Worm (Caenorhabditis elegans) whole organism, late embryonic: ENCODE measurements around the gene srlf-36.

Experiments
- F13H6.1 ChIP-seq: sonication (generic microtip); optimal IDR thresholded peaks from 2 replicates; lab custom pipeline; 2016; ENCODE audit warnings: missing genetic modification characterization, missing compliant biosample characterization
- K02D7.2 ChIP-seq: sonication (generic microtip); optimal IDR thresholded peaks from 2 replicates; lab custom pipeline; 2017; ENCODE audit warnings: mild to moderate bottlenecking, missing genetic modification characterization, missing compliant biosample characterization
- K09A11.1 ChIP-seq: sonication (generic microtip); optimal IDR thresholded peaks from 2 replicates; lab custom pipeline; 2017; ENCODE audit warnings: antibody characterized with exemption, mild to moderate bottlenecking, missing genetic modification characterization, missing compliant biosample characterization; ENCODE audit not compliant: insufficient read depth
- T23F11.4 ChIP-seq: fragments of 200-800 bp; sonication (Bioruptor generic); optimal IDR thresholded peaks from 2 replicates; lab custom pipeline; 2018; ENCODE audit warnings: mild to moderate bottlenecking, missing genetic modification characterization, missing compliant biosample characterization
- ama-1 ChIP-seq: fragments of 150-350 bp; optimal IDR thresholded peaks from 2 replicates; lab custom pipeline; 2014
- ceh-14 ChIP-seq: sonication (generic microtip); optimal IDR thresholded peaks from 2 replicates; lab custom pipeline; 2016; ENCODE audit warnings: missing genotype, missing genetic modification characterization, missing compliant biosample characterization
- ceh-2 ChIP-seq: sonication (generic microtip); optimal IDR thresholded peaks from 2 replicates; lab custom pipeline; 2016; ENCODE audit warnings: missing genotype, missing genetic modification characterization, missing compliant biosample characterization
- ceh-22 ChIP-seq: sonication (generic microtip); optimal IDR thresholded peaks from 2 replicates; lab custom pipeline; 2017; ENCODE audit warnings: missing biosample characterization, missing genetic modification characterization
- ceh-31 ChIP-seq: sonication (generic microtip); optimal IDR thresholded peaks from 2 replicates; lab custom pipeline; 2016; ENCODE audit warnings: missing genetic modification characterization, missing compliant biosample characterization
- ceh-48 ChIP-seq: sonication (generic microtip); optimal IDR thresholded peaks from 2 replicates; lab custom pipeline; 2016; ENCODE audit warnings: missing genetic modification characterization, inconsistent platforms, missing compliant biosample characterization
- dve-1 ChIP-seq: sonication (generic microtip); optimal IDR thresholded peaks from 2 replicates; lab custom pipeline; 2017; ENCODE audit warnings: antibody characterized with exemption, mild to moderate bottlenecking, missing genetic modification characterization, missing compliant biosample characterization
- eyg-1 ChIP-seq: sonication (generic microtip); optimal IDR thresholded peaks from 2 replicates; lab custom pipeline; 2016; ENCODE audit warnings: missing genotype, missing genetic modification characterization, missing compliant biosample characterization
- fax-1 ChIP-seq: sonication (generic microtip); optimal IDR thresholded peaks from 2 replicates; lab custom pipeline; 2016; ENCODE audit warnings: missing genotype, missing genetic modification characterization, missing compliant biosample characterization
- hlh-13 ChIP-seq: fragments of 200-800 bp; sonication (Bioruptor generic); optimal IDR thresholded peaks from 2 replicates; lab custom pipeline; 2018; ENCODE audit warnings: mild to moderate bottlenecking, missing genetic modification characterization, missing compliant biosample characterization
- hlh-6 ChIP-seq: sonication (generic microtip); optimal IDR thresholded peaks from 2 replicates; lab custom pipeline; 2016; ENCODE audit warnings: missing genotype, missing genetic modification characterization, missing compliant biosample characterization
- hlh-8 ChIP-seq: sonication (generic microtip); optimal IDR thresholded peaks from 2 replicates; lab custom pipeline; 2016; ENCODE audit warnings: missing genotype, missing genetic modification characterization, missing compliant biosample characterization
- lim-6 ChIP-seq: sonication (generic microtip); optimal IDR thresholded peaks from 2 replicates; lab custom pipeline; 2016; ENCODE audit warnings: missing genetic modification characterization, missing compliant biosample characterization
- lin-11 ChIP-seq: fragments of 200-800 bp; sonication (Bioruptor generic); optimal IDR thresholded peaks from 2 replicates; lab custom pipeline; 2018; ENCODE audit warnings: mild to moderate bottlenecking, missing genetic modification characterization, missing compliant biosample characterization
- nfya-1 ChIP-seq: sonication (generic microtip); optimal IDR thresholded peaks from 2 replicates; lab custom pipeline; 2017; ENCODE audit warnings: missing genetic modification characterization, mild to moderate bottlenecking, missing compliant biosample characterization, antibody characterized with exemption, moderate library complexity
- odd-2 ChIP-seq: sonication (generic microtip); optimal IDR thresholded peaks from 2 replicates; lab custom pipeline; 2017; ENCODE audit warnings: antibody characterized with exemption, mild to moderate bottlenecking, missing genetic modification characterization, missing compliant biosample characterization
- pag-3 ChIP-seq: sonication (generic microtip); optimal IDR thresholded peaks from 2 replicates; lab custom pipeline; 2016; ENCODE audit warnings: missing compliant biosample characterization, missing genetic modification characterization, borderline replicate concordance
- pat-9 ChIP-seq: fragments of 200-800 bp; sonication (Bioruptor generic); optimal IDR thresholded peaks from 2 replicates; lab custom pipeline; 2018; ENCODE audit warnings: mild to moderate bottlenecking, missing genetic modification characterization, moderate library complexity, missing compliant biosample characterization
- pha-2 ChIP-seq: sonication (generic microtip); optimal IDR thresholded peaks from 2 replicates; lab custom pipeline; 2017; ENCODE audit warnings: mild to moderate bottlenecking, missing genetic modification characterization, missing compliant biosample characterization
- pqm-1 ChIP-seq: sonication (generic microtip); optimal IDR thresholded peaks from 2 replicates; lab custom pipeline; 2016; ENCODE audit warnings: missing genetic modification characterization, missing compliant biosample characterization
- pros-1 ChIP-seq: fragments of 150-350 bp; optimal IDR thresholded peaks from 2 replicates; lab custom pipeline; 2014; ENCODE audit warnings: missing biosample characterization, missing genetic modification reagents, missing genetic modification characterization
- ref-2 ChIP-seq: sonication (generic microtip); optimal IDR thresholded peaks from 2 replicates; lab custom pipeline; 2016; ENCODE audit warnings: missing genetic modification characterization, missing compliant biosample characterization
- sdc-2 ChIP-seq: sonication (generic microtip); optimal IDR thresholded peaks from 2 replicates; lab custom pipeline; 2016; ENCODE audit warnings: missing genotype, missing genetic modification characterization, missing compliant biosample characterization
- sox-2 ChIP-seq: fragments of 200-800 bp; sonication (Bioruptor generic); IDR thresholded peaks from 2 replicates; pipeline ENCODE4 v1.3.6; 2022; ENCODE audit warnings: missing genetic modification reagents, missing genetic modification characterization, missing compliant biosample characterization
- sox-4 ChIP-seq: sonication (generic microtip); optimal IDR thresholded peaks from 2 replicates; lab custom pipeline; 2017; ENCODE audit warnings: mild to moderate bottlenecking, missing genetic modification characterization, inconsistent platforms, missing compliant biosample characterization
- syd-9 ChIP-seq: sonication (generic microtip); optimal IDR thresholded peaks from 2 replicates; lab custom pipeline; 2016; ENCODE audit warnings: mild to moderate bottlenecking, missing genetic modification characterization, moderate library complexity, missing compliant biosample characterization
- unc-55 ChIP-seq: sonication (generic microtip); optimal IDR thresholded peaks from 2 replicates; lab custom pipeline; 2017; ENCODE audit warnings: missing biosample characterization, missing genetic modification reagents, missing genetic modification characterization
- zip-5 ChIP-seq: sonication (generic microtip); optimal IDR thresholded peaks from 2 replicates; lab custom pipeline; 2016; ENCODE audit warnings: missing genetic modification characterization, missing compliant biosample characterization

Gene srlf-36

ce11 chrV:631832-632231 lies 22.3 kb upstream of the srlf-36 start:
- TF ChIP-seq ceh-14 (tag; lab: Kevin White, UChicago), result no peak
- no peak for TF ChIP-seq sox-2 (GFP tag; lab: Robert Waterston, UW)
- TF ChIP-seq pha-2 (tag; lab: Kevin White, UChicago), result no peak
- no peak for TF ChIP-seq sdc-2
- TF ChIP-seq ceh-31 (tag; lab: Kevin White, UChicago), result no peak
- no peak for TF ChIP-seq hlh-6 (tag; lab: Kevin White, UChicago)
- TF ChIP-seq lin-11, result no peak

- TF ChIP-seq syd-9 (no peak), hlh-13 (GFP tag; lab: Kevin White, UChicago) (no peak), nfya-1 (no peak), sox-4 (tag; lab: Kevin White, UChicago) (no peak), ceh-48 (no peak), odd-2 (tag; lab: Kevin White, UChicago) (no peak)
Observed at ce11 chrV:628527-628926, 19.0 kb upstream of the srlf-36 start, which contains the start of gene F48G7.9. Gene F48G7.9 (minus strand): TSS chrV:628627.

- TF ChIP-seq lim-6 (no peak), ceh-2 (tag; lab: Kevin White, UChicago) (no peak), pat-9 (no peak), odd-2 (tag; lab: Kevin White, UChicago) (no peak), syd-9 (no peak), pag-3 (tag; lab: Kevin White, UChicago) (no peak), pros-1 (tag; lab: Kevin White, UChicago) (no peak), fax-1 (tag; lab: Kevin White, UChicago) (no peak), hlh-8 (tag; lab: Kevin White, UChicago) (no peak), zip-5 (no peak), sdc-2 (no peak), K02D7.2 (tag; lab: Kevin White, UChicago) (no peak)
Observed at ce11 chrV:627585-627984, 18.0 kb upstream of the srlf-36 start, which contains the start of gene F48G7.8. Gene F48G7.8 (minus strand): TSS chrV:627685.

- TF ChIP-seq ref-2 (no peak), sox-2 (GFP tag; lab: Robert Waterston, UW) (no peak), unc-55 (GFP tag; lab: Kevin White, UChicago) (no peak), dve-1 (tag; lab: Kevin White, UChicago) (no peak), pqm-1 (tag; lab: Kevin White, UChicago) (no peak)
Observed at ce11 chrV:626321-626720, 16.8 kb upstream of the srlf-36 start, which contains the start of gene F48G7.7. Gene F48G7.7 (minus strand): TSS chrV:626421.

- no peak for TF ChIP-seq ama-1 (lab: Kevin White, UChicago)
- no peak for TF ChIP-seq dve-1 (tag; lab: Kevin White, UChicago)
- no peak for TF ChIP-seq fax-1 (tag; lab: Kevin White, UChicago)
- no peak for TF ChIP-seq F13H6.1 (tag; lab: Kevin White, UChicago)
- TF ChIP-seq eyg-1 (tag; lab: Kevin White, UChicago), result no peak
Observed at ce11 chrV:624922-625321, 15.4 kb upstream of the srlf-36 start, which contains the start of gene srt-17. Gene srt-17 (minus strand): TSS chrV:625022.

ce11 chrV:622902-623301 lies 13.3 kb upstream of the srlf-36 start, which contains the start of gene F48G7.5:
Gene F48G7.5 (minus strand): TSS chrV:622935.
- TF ChIP-seq odd-2 (tag; lab: Kevin White, UChicago) (no peak), K09A11.1 (no peak), pat-9 (no peak), zip-5 (no peak), ceh-22 (tag; lab: Kevin White, UChicago) (no peak), lin-11 (no peak), T23F11.4 (GFP tag; lab: Kevin White, UChicago) (no peak)
